Worm (Caenorhabditis elegans) whole organism, early embryonic: Measurements from ENCODE around the gene T24E12.3.
"Not testable (repeated sequence)": the region's sequence is repeated elsewhere in the genome, so short reads cannot be mapped to it uniquely, and the experiment has no call there.

ENCODE experiments used
- B0310.2 ChIP-seq: sonication (generic microtip); optimal IDR thresholded peaks from 2 replicates; lab custom pipeline; 2016; ENCODE audit warnings: mild to moderate bottlenecking, missing genetic modification characterization, missing compliant biosample characterization
- ama-1 ChIP-seq: fragments of 150-350 bp; optimal IDR thresholded peaks from 2 replicates; lab custom pipeline; 2014
- ceh-36 ChIP-seq: sonication (generic microtip); optimal IDR thresholded peaks from 2 replicates; lab custom pipeline; 2016; ENCODE audit warnings: missing genetic modification characterization, inconsistent platforms, missing compliant biosample characterization
- scrt-1 ChIP-seq: fragments of 200-800 bp; sonication (Bioruptor generic); IDR thresholded peaks from 2 replicates; pipeline ENCODE4 v1.3.6; 2022; ENCODE audit warnings: missing genetic modification characterization, missing compliant biosample characterization
- sea-1 ChIP-seq: fragments of 200-800 bp; sonication (Bioruptor generic); conservative IDR thresholded peaks from 2 replicates; pipeline ENCODE4 v1.3.6; 2022; ENCODE audit warnings: missing genetic modification characterization, missing compliant biosample characterization
- tbx-11 ChIP-seq: fragments of 200-800 bp; sonication (Bioruptor generic); IDR thresholded peaks from 2 replicates; pipeline ENCODE4 v1.3.6; 2022; ENCODE audit warnings: missing genetic modification characterization, missing compliant biosample characterization
- tra-4 ChIP-seq: sonication (generic microtip); optimal IDR thresholded peaks from 2 replicates; lab custom pipeline; 2017; ENCODE audit warnings: missing genetic modification characterization, missing compliant biosample characterization

DNA sequence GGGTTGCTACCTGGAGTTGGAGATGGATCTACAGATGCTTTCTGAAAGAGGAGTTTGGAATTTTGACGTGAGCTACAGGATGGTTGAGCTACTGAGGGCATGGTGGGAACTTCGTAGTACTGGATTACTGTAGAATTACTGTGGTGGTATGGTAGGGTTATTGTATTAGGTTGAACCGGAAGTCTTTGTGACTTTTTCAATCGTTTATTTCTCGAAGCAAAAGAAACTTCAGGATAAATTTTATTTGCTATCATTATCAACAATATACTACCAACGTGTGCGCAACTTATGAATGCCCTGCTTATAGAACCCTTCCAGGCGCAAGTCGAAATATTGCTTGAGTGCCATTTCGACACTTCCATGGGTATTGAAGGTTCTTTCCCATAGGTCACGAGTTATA is 14.2 kb upstream of the T24E12.3 start, which contains the start of gene T24E12.6:
- not testable (repeated sequence) for TF ChIP-seq B0310.2; sea-1; ama-1 (lab: Kevin White, UChicago); scrt-1 (GFP tag; lab: Robert Waterston, UW); ceh-36 (tag; lab: Kevin White, UChicago); tbx-11; tra-4 (tag; lab: Kevin White, UChicago)
